Fruit fly (Drosophila melanogaster) whole organism, adult: Measurements from ENCODE around the gene FBXO11.

Source experiments
- CG11617 ChIP-seq: fragments of 200-800 bp; sonication (Bioruptor generic); optimal IDR thresholded peaks from 2 replicates; lab custom pipeline; 2017; ENCODE audit warnings: mild to moderate bottlenecking, missing biosample characterization, missing genetic modification reagents, missing genetic modification characterization
- CG33017 ChIP-seq: fragments of 200-800 bp; sonication (Bioruptor generic); optimal IDR thresholded peaks from 2 replicates; lab custom pipeline; 2018; ENCODE audit warnings: missing biosample characterization, mild to moderate bottlenecking, missing genetic modification characterization, moderate library complexity
- CG7045 ChIP-seq: fragments of 200-800 bp; sonication (Bioruptor generic); optimal IDR thresholded peaks from 2 replicates; lab custom pipeline; 2017; ENCODE audit warnings: missing biosample characterization, mild to moderate bottlenecking, missing genetic modification characterization
- CG7101 ChIP-seq: fragments of 200-800 bp; sonication (Bioruptor generic); optimal IDR thresholded peaks from 2 replicates; lab custom pipeline; 2018; ENCODE audit warnings: missing biosample characterization, mild to moderate bottlenecking, missing genetic modification characterization, moderate library complexity
- Clk ChIP-seq: fragments of 200-800 bp; sonication (Bioruptor generic); optimal IDR thresholded peaks from 2 replicates; lab custom pipeline; 2017; ENCODE audit warnings: missing biosample characterization, missing genetic modification characterization
- Crg-1 ChIP-seq: fragments of 200-800 bp; sonication (Bioruptor generic); optimal IDR thresholded peaks from 2 replicates; lab custom pipeline; 2016; ENCODE audit warnings: missing biosample characterization, missing genetic modification characterization
- bab1 ChIP-seq: fragments of 200-800 bp; sonication (Bioruptor generic); optimal IDR thresholded peaks from 3 replicates; lab custom pipeline; 2019; ENCODE audit warnings: missing biosample characterization, mild to moderate bottlenecking, missing genetic modification characterization, moderate library complexity
- kay ChIP-seq: fragments of 200-800 bp; sonication (Bioruptor generic); peaks from one replicate; lab custom pipeline; 2016; ENCODE audit warnings: missing biosample characterization, missing genetic modification characterization, borderline replicate concordance

DNA sequence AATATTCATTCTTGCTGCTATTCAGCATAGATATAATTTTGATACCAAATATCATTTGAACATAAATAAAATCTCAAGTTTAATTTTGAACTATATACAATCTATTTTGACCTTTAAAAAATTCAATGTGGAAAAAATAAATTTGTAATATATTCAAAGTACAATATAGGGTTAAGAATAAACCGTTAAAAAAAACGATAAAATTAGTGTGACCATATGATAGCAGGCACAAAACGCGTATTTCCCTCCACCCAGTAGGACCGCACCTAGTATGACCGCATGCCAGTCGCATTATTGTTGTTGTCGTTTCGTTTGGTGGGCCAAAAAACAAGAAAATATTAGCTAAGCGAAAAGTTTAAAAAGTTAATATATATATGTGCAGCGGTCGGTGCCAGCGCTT, 16.1 kb downstream of the FBXO11 start, which contains the start of gene CG8516:
- no peak for TF ChIP-seq CG7045 (GFP tag; lab: Kevin White, UChicago)
- no peak for TF ChIP-seq kay (GFP tag; lab: Kevin White, UChicago)
- TF ChIP-seq CG7101: peak; percentile 37
- TF ChIP-seq CG33017 (tag; lab: Kevin White, UChicago): peak; percentile 28
- TF ChIP-seq Crg-1 (GFP tag; lab: Kevin White, UChicago): no peak
- no peak for TF ChIP-seq Clk (GFP tag; lab: Kevin White, UChicago)
- peak; percentile 26 for TF ChIP-seq CG11617 (GFP tag; lab: Kevin White, UChicago)
- peak; percentile 4 for TF ChIP-seq bab1 (GFP tag; lab: Kevin White, UChicago)
